Worm (Caenorhabditis elegans) whole organism, early embryonic: ENCODE measurements around the gene srt-28.

Experiments used
- B0310.2 ChIP-seq: sonication (generic microtip); optimal IDR thresholded peaks from 2 replicates; lab custom pipeline; 2016; ENCODE audit warnings: mild to moderate bottlenecking, missing genetic modification characterization, missing compliant biosample characterization
- F13C5.2 ChIP-seq: sonication (generic microtip); optimal IDR thresholded peaks from 2 replicates; lab custom pipeline; 2017; ENCODE audit warnings: mild to moderate bottlenecking, missing genetic modification characterization, inconsistent platforms, missing compliant biosample characterization
- aly-1 ChIP-seq: sonication (generic microtip); optimal IDR thresholded peaks from 2 replicates; lab custom pipeline; 2016; ENCODE audit warnings: missing genetic modification characterization, missing compliant biosample characterization
- ama-1 ChIP-seq: fragments of 150-350 bp; optimal IDR thresholded peaks from 2 replicates; lab custom pipeline; 2014
- ceh-13 ChIP-seq: fragments of 200-800 bp; sonication (Bioruptor generic); optimal IDR thresholded peaks from 2 replicates; lab custom pipeline; 2018; ENCODE audit warnings: mild to moderate bottlenecking, missing genetic modification characterization, missing compliant biosample characterization
- ceh-36 ChIP-seq: sonication (generic microtip); optimal IDR thresholded peaks from 2 replicates; lab custom pipeline; 2016; ENCODE audit warnings: missing genetic modification characterization, inconsistent platforms, missing compliant biosample characterization
- ets-7 ChIP-seq: sonication (generic microtip); optimal IDR thresholded peaks from 2 replicates; lab custom pipeline; 2016; ENCODE audit warnings: missing genotype, missing genetic modification characterization, missing compliant biosample characterization
- flt-1 ChIP-seq: fragments of 200-800 bp; sonication (Bioruptor generic); IDR thresholded peaks from 2 replicates; pipeline ENCODE4 v1.3.6; 2022; ENCODE audit warnings: missing genetic modification characterization, missing compliant biosample characterization
- hmbx-1 ChIP-seq: sonication (generic microtip); optimal IDR thresholded peaks from 2 replicates; lab custom pipeline; 2016; ENCODE audit warnings: mild to moderate bottlenecking, missing genetic modification characterization, missing compliant biosample characterization
- hmg-4 ChIP-seq: fragments of 200-800 bp; sonication (Bioruptor generic); optimal IDR thresholded peaks from 2 replicates; lab custom pipeline; 2018; ENCODE audit warnings: mild to moderate bottlenecking, missing genetic modification characterization, missing compliant biosample characterization
- hnd-1 ChIP-seq: sonication (generic microtip); optimal IDR thresholded peaks from 2 replicates; lab custom pipeline; 2016; ENCODE audit warnings: missing genetic modification characterization, missing compliant biosample characterization
- pes-1 ChIP-seq: fragments of 200-800 bp; sonication (Bioruptor generic); IDR thresholded peaks from 2 replicates; pipeline ENCODE4 v1.3.6; 2022; ENCODE audit warnings: missing genetic modification reagents, missing genetic modification characterization, missing compliant biosample characterization
- scrt-1 ChIP-seq: fragments of 200-800 bp; sonication (Bioruptor generic); IDR thresholded peaks from 2 replicates; pipeline ENCODE4 v1.3.6; 2022; ENCODE audit warnings: missing genetic modification characterization, missing compliant biosample characterization
- sea-1 ChIP-seq: fragments of 200-800 bp; sonication (Bioruptor generic); conservative IDR thresholded peaks from 2 replicates; pipeline ENCODE4 v1.3.6; 2022; ENCODE audit warnings: missing genetic modification characterization, missing compliant biosample characterization
- tbx-11 ChIP-seq: fragments of 200-800 bp; sonication (Bioruptor generic); IDR thresholded peaks from 2 replicates; pipeline ENCODE4 v1.3.6; 2022; ENCODE audit warnings: missing genetic modification characterization, missing compliant biosample characterization
- tbx-37 ChIP-seq: fragments of 200-800 bp; sonication (Bioruptor generic); conservative IDR thresholded peaks from 2 replicates; pipeline ENCODE4 v1.3.6; 2022; ENCODE audit warnings: missing genetic modification reagents, missing genetic modification characterization, missing compliant biosample characterization
- tra-4 ChIP-seq: sonication (generic microtip); optimal IDR thresholded peaks from 2 replicates; lab custom pipeline; 2017; ENCODE audit warnings: missing genetic modification characterization, missing compliant biosample characterization

The srt-28 gene

DNA sequence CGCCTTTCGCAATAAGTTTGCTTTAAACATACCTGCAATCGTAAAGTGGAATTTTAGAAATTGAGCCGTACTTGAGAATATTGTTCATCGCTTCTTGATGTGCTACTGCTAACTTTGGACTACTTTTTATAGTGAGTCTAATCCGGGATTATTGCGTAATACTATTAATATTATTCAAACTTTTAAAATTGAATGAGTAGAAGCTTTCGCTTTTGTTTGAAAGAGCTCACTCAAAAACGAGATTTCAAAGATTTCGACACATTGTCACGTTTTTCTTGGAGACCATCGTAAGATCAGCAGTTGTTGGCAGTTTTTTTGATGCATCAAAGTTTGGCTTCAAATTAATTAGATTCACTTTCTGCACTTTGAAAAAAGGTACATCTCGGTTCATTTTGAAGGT is at the start of gene srt-28:
srt-28 (minus strand) TSS at position 101 of the 400 bp plus-strand sequence.
- TF ChIP-seq tbx-11 (GFP tag; lab: Robert Waterston, UW) (no peak), scrt-1 (GFP tag; lab: Robert Waterston, UW) (no peak), ama-1 (lab: Kevin White, UChicago) (no peak), pes-1 (GFP tag; lab: Robert Waterston, UW) (no peak), aly-1 (no peak), flt-1 (no peak), ceh-13 (no peak), sea-1 (GFP tag; lab: Robert Waterston, UW) (no peak), hmg-4 (GFP tag; lab: Kevin White, UChicago) (no peak), B0310.2 (tag; lab: Kevin White, UChicago) (no peak), tbx-37 (GFP tag; lab: Robert Waterston, UW) (no peak), F13C5.2 (tag; lab: Kevin White, UChicago) (no peak), ceh-36 (no peak), tra-4 (tag; lab: Kevin White, UChicago) (no peak), hmbx-1 (no peak), ets-7 (tag; lab: Kevin White, UChicago) (no peak), hnd-1 (tag; lab: Kevin White, UChicago) (no peak)

DNA sequence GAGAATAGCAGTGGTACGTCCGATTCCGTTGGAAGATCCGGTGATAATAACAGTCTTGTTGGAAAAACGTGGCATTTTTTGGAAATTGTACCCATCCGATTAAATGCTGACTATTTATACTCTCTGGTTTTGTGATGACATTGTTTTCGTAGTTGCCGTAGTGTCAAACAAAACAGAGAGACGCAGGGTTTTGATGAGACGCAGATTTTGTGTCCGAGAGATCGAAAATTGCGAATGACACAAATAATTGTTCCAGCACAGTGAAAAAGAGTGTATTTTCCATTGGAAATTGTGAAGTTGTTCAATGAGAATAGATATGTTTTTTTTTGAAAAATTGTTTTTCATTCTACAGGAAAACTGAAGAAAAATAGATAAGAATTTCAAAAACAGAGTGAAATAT is 49.7 kb upstream of the srt-28 start, which contains the start of gene R05D8.7:
R05D8.7 (minus strand) TSS at position 104 of the 400 bp plus-strand sequence.
- TF ChIP-seq hmbx-1 (no peak), tbx-37 (GFP tag; lab: Robert Waterston, UW) (no peak), B0310.2 (tag; lab: Kevin White, UChicago) (no peak), hmg-4 (GFP tag; lab: Kevin White, UChicago) (no peak)

DNA sequence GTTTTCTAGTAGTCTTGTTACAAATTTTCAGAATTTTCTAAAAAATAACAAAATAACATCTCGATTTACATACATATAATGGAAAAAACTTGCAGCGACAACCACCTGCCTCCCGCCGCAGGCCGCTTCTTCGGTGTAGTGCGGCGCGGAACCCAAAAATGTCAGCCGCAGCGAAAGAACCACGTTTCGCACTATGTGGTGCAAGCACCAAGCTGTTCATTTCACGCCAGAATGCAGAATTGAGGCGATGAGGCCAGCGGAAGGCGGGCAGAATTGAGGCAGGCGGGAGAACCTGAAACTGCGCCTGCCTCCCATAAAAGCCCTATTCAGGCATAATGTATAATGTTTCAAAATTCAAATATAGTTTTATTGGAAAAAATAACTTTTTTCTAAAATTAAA is 48.0 kb upstream of the srt-28 start:
- TF ChIP-seq aly-1: no peak
- no peak for TF ChIP-seq sea-1 (GFP tag; lab: Robert Waterston, UW)
- 0 out of 2 replicates have a peak, but pooled peaks have one; percentile 35 for TF ChIP-seq tbx-11 (GFP tag; lab: Robert Waterston, UW)
- no peak for TF ChIP-seq ceh-13
- TF ChIP-seq ama-1 (lab: Kevin White, UChicago): no peak

DNA sequence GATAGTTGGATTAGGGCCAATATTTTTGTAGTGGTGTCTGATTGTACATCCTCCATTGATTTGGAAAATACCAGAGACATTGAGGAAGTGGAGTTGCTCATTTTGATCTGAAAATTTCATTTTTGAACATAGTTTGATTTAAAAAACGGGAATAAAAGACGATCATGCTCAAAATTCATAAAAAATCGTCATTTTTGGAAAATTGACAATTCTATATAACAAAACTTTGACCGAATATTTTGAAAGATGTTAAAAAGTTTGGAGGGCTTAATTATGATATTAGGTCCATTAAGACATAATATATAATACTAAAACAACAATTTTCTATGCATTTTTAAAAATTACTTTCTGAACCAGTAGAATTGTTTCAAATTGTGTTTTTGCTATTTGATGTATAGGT is 46.0 kb upstream of the srt-28 start, which contains the start of gene srg-58:
srg-58 (minus strand) TSS at position 101 of the 400 bp plus-strand sequence.
- no peak for TF ChIP-seq tbx-11 (GFP tag; lab: Robert Waterston, UW)
- no peak for TF ChIP-seq tbx-37 (GFP tag; lab: Robert Waterston, UW)
- no peak for TF ChIP-seq tra-4 (tag; lab: Kevin White, UChicago)
- no peak for TF ChIP-seq pes-1 (GFP tag; lab: Robert Waterston, UW)
- TF ChIP-seq aly-1: no peak
- TF ChIP-seq hmg-4 (GFP tag; lab: Kevin White, UChicago): no peak
- no peak for TF ChIP-seq flt-1
- no peak for TF ChIP-seq ceh-36
- TF ChIP-seq sea-1 (GFP tag; lab: Robert Waterston, UW): no peak
- TF ChIP-seq B0310.2 (tag; lab: Kevin White, UChicago): no peak
- no peak for TF ChIP-seq hmbx-1
- TF ChIP-seq ceh-13: no peak
- no peak for TF ChIP-seq hnd-1 (tag; lab: Kevin White, UChicago)
- no peak for TF ChIP-seq scrt-1 (GFP tag; lab: Robert Waterston, UW)
- no peak for TF ChIP-seq ama-1 (lab: Kevin White, UChicago)
- no peak for TF ChIP-seq F13C5.2 (tag; lab: Kevin White, UChicago)
- no peak for TF ChIP-seq ets-7 (tag; lab: Kevin White, UChicago)

ce11 chrV:2758437-2758836 is 45.0 kb upstream of the srt-28 start:
- TF ChIP-seq hmg-4 (GFP tag; lab: Kevin White, UChicago) (no peak), ceh-36 (no peak), B0310.2 (tag; lab: Kevin White, UChicago) (no peak), tra-4 (tag; lab: Kevin White, UChicago) (no peak), tbx-37 (GFP tag; lab: Robert Waterston, UW) (no peak), ets-7 (tag; lab: Kevin White, UChicago) (no peak), hnd-1 (tag; lab: Kevin White, UChicago) (no peak), ama-1 (lab: Kevin White, UChicago) (no peak), ceh-13 (no peak), pes-1 (GFP tag; lab: Robert Waterston, UW) (no peak), F13C5.2 (tag; lab: Kevin White, UChicago) (no peak), tbx-11 (GFP tag; lab: Robert Waterston, UW) (no peak), aly-1 (no peak), scrt-1 (GFP tag; lab: Robert Waterston, UW) (no peak)

ce11 chrV:2757226-2757893 is 43.9 kb upstream of the srt-28 start, which contains the start of gene srx-28:
Gene srx-28 (minus strand): TSS chrV:2757276.
- no peak for TF ChIP-seq F13C5.2 (tag; lab: Kevin White, UChicago)
- no peak for TF ChIP-seq tra-4 (tag; lab: Kevin White, UChicago)
- no peak for TF ChIP-seq hmg-4 (GFP tag; lab: Kevin White, UChicago)
- TF ChIP-seq scrt-1 (GFP tag; lab: Robert Waterston, UW): no peak
- no peak for TF ChIP-seq tbx-37 (GFP tag; lab: Robert Waterston, UW)
- no peak for TF ChIP-seq flt-1
- TF ChIP-seq ceh-13: no peak
- TF ChIP-seq ets-7 (tag; lab: Kevin White, UChicago): no peak
- TF ChIP-seq pes-1 (GFP tag; lab: Robert Waterston, UW): no peak
- TF ChIP-seq ceh-36: no peak
- TF ChIP-seq ama-1 (lab: Kevin White, UChicago): no peak
- TF ChIP-seq aly-1: no peak
- TF ChIP-seq tbx-11 (GFP tag; lab: Robert Waterston, UW): no peak

ce11 chrV:2753007-2753406 is 39.6 kb upstream of the srt-28 start, which contains the start of gene srx-26:
Gene srx-26 (minus strand): TSS chrV:2753107.
- TF ChIP-seq pes-1 (GFP tag; lab: Robert Waterston, UW) (no peak), tra-4 (tag; lab: Kevin White, UChicago) (no peak), ama-1 (lab: Kevin White, UChicago) (no peak), flt-1 (no peak), tbx-37 (GFP tag; lab: Robert Waterston, UW) (no peak), ets-7 (tag; lab: Kevin White, UChicago) (no peak), hnd-1 (tag; lab: Kevin White, UChicago) (no peak), aly-1 (no peak), B0310.2 (tag; lab: Kevin White, UChicago) (no peak), hmg-4 (GFP tag; lab: Kevin White, UChicago) (no peak), scrt-1 (GFP tag; lab: Robert Waterston, UW) (no peak), tbx-11 (GFP tag; lab: Robert Waterston, UW) (no peak), ceh-36 (no peak), F13C5.2 (tag; lab: Kevin White, UChicago) (no peak), ceh-13 (no peak), sea-1 (GFP tag; lab: Robert Waterston, UW) (no peak), hmbx-1 (no peak)
